Worm (Caenorhabditis elegans): Measurements from ENCODE around the gene acc-4.

acc-4 gene

DNA sequence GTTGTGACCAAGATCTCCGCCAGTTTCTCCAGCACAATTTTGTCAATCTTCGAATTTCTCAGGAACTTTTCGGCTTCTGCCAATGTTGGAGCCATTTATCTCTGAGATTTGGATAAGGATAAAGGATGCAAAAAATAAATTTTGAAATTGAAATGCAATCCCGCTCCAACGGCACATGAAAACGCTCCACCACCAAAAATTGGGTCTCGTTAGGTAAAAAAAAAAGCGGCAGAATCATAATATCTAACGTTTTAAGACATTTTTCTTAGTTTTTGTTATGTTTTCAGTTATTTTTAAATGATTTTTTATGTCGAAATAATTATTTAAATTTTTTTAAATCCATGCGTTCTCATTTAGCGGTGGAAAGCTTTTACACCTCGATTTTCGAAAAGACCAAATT is 49.5 kb downstream of the acc-4 start, which contains the start of gene F45G2.7:
Gene F45G2.7, minus strand, starts transcription at position 101 of the 400 bp plus-strand sequence.
- TF ChIP-seq unc-62 (GFP tag; optimal IDR thresholded peaks at IDR 0.05) (no peak), elt-1 (tag; optimal IDR thresholded peaks at IDR 0.05) (no peak), skn-1 (tag; optimal IDR thresholded peaks at IDR 0.05) (no peak), snpc-4 (tag; optimal IDR thresholded peaks at IDR 0.05) (no peak), nhr-10 (tag; optimal IDR thresholded peaks at IDR 0.05) (no peak), peb-1 (tag; optimal IDR thresholded peaks at IDR 0.05) (no peak)

Measured in whole organism, L2 larva.